Worm (Caenorhabditis elegans) whole organism, L2 larva: ENCODE data around the gene cmtr-2.

Source experiments
- C34F6.9 ChIP-seq: fragments of 150-350 bp; optimal IDR thresholded peaks from 2 replicates; lab custom pipeline; 2014; ENCODE audit warnings: missing biosample characterization, missing genetic modification characterization
- R02D3.7 ChIP-seq: fragments of 150-350 bp; optimal IDR thresholded peaks from 2 replicates; lab custom pipeline; 2014; ENCODE audit warnings: missing biosample characterization, missing genetic modification characterization
- Y55F3AM.14 ChIP-seq: fragments of 200-800 bp; sonication (Bioruptor generic); optimal IDR thresholded peaks from 2 replicates; lab custom pipeline; 2018; ENCODE audit warnings: mild to moderate bottlenecking, missing genetic modification characterization, missing compliant biosample characterization
- ZK546.5 ChIP-seq: sonication (generic microtip); optimal IDR thresholded peaks from 2 replicates; lab custom pipeline; 2017; ENCODE audit warnings: missing biosample characterization, missing genetic modification characterization
- alr-1 ChIP-seq: fragments of 150-350 bp; optimal IDR thresholded peaks from 2 replicates; lab custom pipeline; 2014; ENCODE audit warnings: missing biosample characterization, missing genetic modification characterization
- aly-2 ChIP-seq: fragments of 150-350 bp; optimal IDR thresholded peaks from 2 replicates; lab custom pipeline; 2014; ENCODE audit warnings: missing biosample characterization, missing genetic modification characterization
- ama-1 ChIP-seq: fragments of 150-350 bp; optimal IDR thresholded peaks from 2 replicates; lab custom pipeline; 2018; ENCODE audit warnings: inconsistent platforms
- blmp-1 ChIP-seq: sonication (generic microtip); optimal IDR thresholded peaks from 2 replicates; lab custom pipeline; 2017; ENCODE audit warnings: missing genetic modification characterization, mild to moderate bottlenecking, missing compliant biosample characterization, antibody characterized with exemption, moderate library complexity; ENCODE audit not compliant: insufficient read depth
- ceh-16 ChIP-seq: fragments of 150-350 bp; optimal IDR thresholded peaks from 2 replicates; lab custom pipeline; 2014; ENCODE audit warnings: missing biosample characterization, missing genetic modification characterization
- ceh-82 ChIP-seq: fragments of 150-350 bp; optimal IDR thresholded peaks from 2 replicates; lab custom pipeline; 2014; ENCODE audit warnings: missing biosample characterization, missing genetic modification characterization
- crh-2 ChIP-seq: sonication (generic microtip); optimal IDR thresholded peaks from 2 replicates; lab custom pipeline; 2017; ENCODE audit warnings: missing biosample characterization, missing genetic modification characterization
- egl-27 ChIP-seq: sonication (generic microtip); optimal IDR thresholded peaks from 3 replicates; lab custom pipeline; 2017; ENCODE audit warnings: missing biosample characterization, missing genetic modification reagents, missing genetic modification characterization
- elt-1 ChIP-seq: fragments of 150-350 bp; optimal IDR thresholded peaks from 2 replicates; lab custom pipeline; 2014; ENCODE audit warnings: missing biosample characterization, missing genetic modification characterization
- fos-1 ChIP-seq: fragments of 150-350 bp; optimal IDR thresholded peaks from 2 replicates; lab custom pipeline; 2014; ENCODE audit warnings: missing biosample characterization, missing genetic modification characterization
- gmeb-1 ChIP-seq: fragments of 150-350 bp; optimal IDR thresholded peaks from 2 replicates; lab custom pipeline; 2014; ENCODE audit warnings: missing biosample characterization, missing genetic modification characterization
- lin-11 ChIP-seq: fragments of 150-350 bp; sonication (generic microtip); optimal IDR thresholded peaks from 2 replicates; lab custom pipeline; 2014; ENCODE audit warnings: missing biosample characterization, missing genetic modification characterization, inconsistent platforms, mixed read lengths
- lin-13 ChIP-seq: fragments of 150-350 bp; optimal IDR thresholded peaks from 2 replicates; lab custom pipeline; 2014; ENCODE audit warnings: missing biosample characterization, missing genetic modification reagents, missing genetic modification characterization
- lin-39 ChIP-seq: fragments of 150-350 bp; optimal IDR thresholded peaks from 2 replicates; lab custom pipeline; 2014; ENCODE audit warnings: missing biosample characterization, missing genetic modification reagents, missing genetic modification characterization
- lsy-2 ChIP-seq, 2 experiments: fragments of 150-350 bp in 1 of 2; sonication (generic microtip) in 1 of 2; optimal IDR thresholded peaks; 2 replicates each; lab custom pipeline; 2014 to 2017; ENCODE audit warnings: missing biosample characterization in 2 of 2, missing genetic modification characterization in 2 of 2
- mbf-1 ChIP-seq: sonication (generic microtip); optimal IDR thresholded peaks from 2 replicates; lab custom pipeline; 2017; ENCODE audit warnings: missing biosample characterization, missing genetic modification characterization
- mdl-1 ChIP-seq, 2 experiments: fragments of 150-350 bp in 1 of 2; sonication (generic microtip) in 1 of 2; optimal IDR thresholded peaks; 2 replicates each; lab custom pipeline; 2017; ENCODE audit warnings: missing biosample characterization in 2 of 2, missing genetic modification characterization in 2 of 2
- nhr-10 ChIP-seq: sonication (generic microtip); optimal IDR thresholded peaks from 2 replicates; lab custom pipeline; 2017; ENCODE audit warnings: missing biosample characterization, missing genetic modification characterization
- nhr-11 ChIP-seq: fragments of 150-350 bp; optimal IDR thresholded peaks from 2 replicates; lab custom pipeline; 2014; ENCODE audit warnings: missing biosample characterization, missing genetic modification characterization
- nhr-23 ChIP-seq: fragments of 150-350 bp; optimal IDR thresholded peaks from 2 replicates; lab custom pipeline; 2014; ENCODE audit warnings: missing biosample characterization, missing genetic modification reagents, missing genetic modification characterization
- nhr-237 ChIP-seq: fragments of 150-350 bp; optimal IDR thresholded peaks from 2 replicates; lab custom pipeline; 2014; ENCODE audit warnings: missing biosample characterization, missing genetic modification characterization
- nhr-25 ChIP-seq: fragments of 150-350 bp; sonication (generic microtip); optimal IDR thresholded peaks from 3 replicates; lab custom pipeline; 2014; ENCODE audit warnings: missing biosample characterization, missing genetic modification characterization
- nhr-6 ChIP-seq: fragments of 150-350 bp; optimal IDR thresholded peaks from 2 replicates; lab custom pipeline; 2014; ENCODE audit warnings: missing biosample characterization, missing genetic modification characterization
- nhr-77 ChIP-seq: fragments of 150-350 bp; optimal IDR thresholded peaks from 2 replicates; lab custom pipeline; 2014; ENCODE audit warnings: missing biosample characterization, missing genetic modification characterization
- peb-1 ChIP-seq: fragments of 150-350 bp; optimal IDR thresholded peaks from 2 replicates; lab custom pipeline; 2014; ENCODE audit warnings: missing biosample characterization, missing genetic modification characterization
- sem-4 ChIP-seq: fragments of 150-350 bp; optimal IDR thresholded peaks from 2 replicates; lab custom pipeline; 2014; ENCODE audit warnings: missing biosample characterization, missing genetic modification reagents, missing genetic modification characterization
- skn-1 ChIP-seq: sonication (generic microtip); optimal IDR thresholded peaks from 2 replicates; lab custom pipeline; 2017; ENCODE audit warnings: missing biosample characterization, missing genetic modification characterization
- sma-3 ChIP-seq: sonication (generic microtip); optimal IDR thresholded peaks from 2 replicates; lab custom pipeline; 2016; ENCODE audit warnings: missing genetic modification reagents, missing genetic modification characterization, missing compliant biosample characterization
- sma-9 ChIP-seq, 2 experiments: fragments of 150-350 bp in 1 of 2; sonication (generic microtip) in 1 of 2; optimal IDR thresholded peaks; 2 replicates each; lab custom pipeline; 2014 to 2016; ENCODE audit warnings: missing genetic modification characterization in 2 of 2, mild to moderate bottlenecking in 1 of 2, missing biosample characterization in 1 of 2, missing compliant biosample characterization in 1 of 2, missing genetic modification reagents in 1 of 2, moderate library complexity in 1 of 2
- snpc-4 ChIP-seq: fragments of 150-350 bp; optimal IDR thresholded peaks from 2 replicates; lab custom pipeline; 2014; ENCODE audit warnings: missing biosample characterization, missing genetic modification characterization
- unc-39 ChIP-seq: fragments of 150-350 bp; optimal IDR thresholded peaks from 2 replicates; lab custom pipeline; 2014; ENCODE audit warnings: missing biosample characterization, missing genetic modification characterization
- unc-55 ChIP-seq: fragments of 150-350 bp; sonication (generic microtip); optimal IDR thresholded peaks from 3 replicates; lab custom pipeline; 2014; ENCODE audit warnings: missing biosample characterization, missing genetic modification reagents, missing genetic modification characterization
- unc-62 ChIP-seq: fragments of 150-350 bp; optimal IDR thresholded peaks from 2 replicates; lab custom pipeline; 2014; ENCODE audit warnings: missing biosample characterization, missing genetic modification reagents, missing genetic modification characterization
- ztf-1 ChIP-seq: fragments of 200-800 bp; sonication (Bioruptor generic); conservative IDR thresholded peaks from 2 replicates; pipeline ENCODE4 v1.3.6; 2022; ENCODE audit warnings: missing genetic modification characterization, missing compliant biosample characterization
- ztf-11 ChIP-seq: sonication (generic microtip); optimal IDR thresholded peaks from 2 replicates; lab custom pipeline; 2017; ENCODE audit warnings: missing biosample characterization, missing genetic modification characterization

cmtr-2 gene

ce11 chrIII:6578505-6578904 is 36.7 kb upstream of the cmtr-2 start, which contains the start of gene F27B3.6:
Gene F27B3.6, minus strand, starts transcription at chrIII:6578605.
- TF ChIP-seq R02D3.7 (tag; lab: Kevin White, UChicago) (no peak), ceh-82 (tag; lab: Kevin White, UChicago) (no peak), unc-55 (GFP tag; lab: Kevin White, UChicago) (no peak), ztf-1 (GFP tag; lab: Robert Waterston, UW) (no peak), nhr-10 (tag; lab: Kevin White, UChicago) (no peak), C34F6.9 (tag; lab: Kevin White, UChicago) (no peak), unc-62 (GFP tag; lab: Kevin White, UChicago) (no peak), sem-4 (tag; lab: Kevin White, UChicago) (no peak), unc-39 (tag; lab: Kevin White, UChicago) (no peak), ZK546.5 (tag; lab: Kevin White, UChicago) (no peak)
- TF ChIP-seq, all 48 proteins: peak for 0

ce11 chrIII:6579398-6579797 is 35.8 kb upstream of the cmtr-2 start, which contains the start of gene F27B3.8:
Gene F27B3.8, plus strand, starts transcription at chrIII:6579698.
- TF ChIP-seq snpc-4 (tag; lab: Kevin White, UChicago) = no peak
- no peak for TF ChIP-seq nhr-11 (tag; lab: Kevin White, UChicago)
- TF ChIP-seq lin-39 (tag; lab: Kevin White, UChicago) = no peak
- TF ChIP-seq nhr-237 (tag; lab: Kevin White, UChicago) = no peak
- TF ChIP-seq blmp-1 = no peak
- no peak for TF ChIP-seq skn-1 (tag; lab: Kevin White, UChicago)
- TF ChIP-seq unc-39 (tag; lab: Kevin White, UChicago) = no peak
- TF ChIP-seq gmeb-1 (tag; lab: Kevin White, UChicago) = no peak
- no peak for TF ChIP-seq fos-1 (tag; lab: Kevin White, UChicago)
- TF ChIP-seq Y55F3AM.14 (GFP tag; lab: Kevin White, UChicago) = no peak
- TF ChIP-seq nhr-6 (tag; lab: Kevin White, UChicago) = no peak
- no peak for TF ChIP-seq C34F6.9 (tag; lab: Kevin White, UChicago)
- TF ChIP-seq unc-55 (GFP tag; lab: Kevin White, UChicago) = no peak
- no peak for TF ChIP-seq sem-4 (tag; lab: Kevin White, UChicago)
- TF ChIP-seq nhr-25 (tag; lab: Kevin White, UChicago) = no peak
- no peak for TF ChIP-seq mdl-1 (tag; optimal IDR thresholded peaks at IDR 0.05; lab: Kevin White, UChicago)
- TF ChIP-seq ama-1 = no peak
- TF ChIP-seq unc-62 (GFP tag; lab: Kevin White, UChicago) = no peak
- no peak for TF ChIP-seq lin-11 (tag; lab: Kevin White, UChicago)

ce11 chrIII:6581585-6581984 is 33.6 kb upstream of the cmtr-2 start, which contains the start of gene acr-21:
Gene acr-21, plus strand, starts transcription at chrIII:6581885.
- no peak for TF ChIP-seq nhr-237 (tag; lab: Kevin White, UChicago)
- no peak for TF ChIP-seq elt-1 (tag; lab: Kevin White, UChicago)
- TF ChIP-seq sma-3 (GFP tag; lab: Kevin White, UChicago) = no peak
- no peak for TF ChIP-seq nhr-23 (tag; lab: Kevin White, UChicago)
- no peak for TF ChIP-seq unc-55 (GFP tag; lab: Kevin White, UChicago)
- TF ChIP-seq R02D3.7 (tag; lab: Kevin White, UChicago) = no peak
- TF ChIP-seq sma-9 (GFP tag; optimal IDR thresholded peaks at IDR 0.05; lab: Kevin White, UChicago) = no peak
- TF ChIP-seq sma-9 (tag; optimal IDR thresholded peaks at IDR 0.05; lab: Kevin White, UChicago) = no peak
- TF ChIP-seq ceh-16 (tag; lab: Kevin White, UChicago) = no peak
- TF ChIP-seq ztf-1 (GFP tag; lab: Robert Waterston, UW) = no peak
- TF ChIP-seq mbf-1 (tag; lab: Kevin White, UChicago) = no peak
- TF ChIP-seq crh-2 (tag; lab: Kevin White, UChicago) = no peak
- TF ChIP-seq snpc-4 (tag; lab: Kevin White, UChicago) = no peak
- TF ChIP-seq egl-27 (tag; lab: Kevin White, UChicago) = no peak
- no peak for TF ChIP-seq ztf-11 (tag; lab: Kevin White, UChicago)
- no peak for TF ChIP-seq nhr-25 (tag; lab: Kevin White, UChicago)
- TF ChIP-seq sem-4 (tag; lab: Kevin White, UChicago) = no peak

ce11 chrIII:6587564-6587963 is 27.6 kb upstream of the cmtr-2 start, which contains the start of gene ddo-3:
Gene ddo-3, plus strand, starts transcription at chrIII:6587864.
- TF ChIP-seq mbf-1 (tag; lab: Kevin White, UChicago) (no peak), lsy-2 (tag; optimal IDR thresholded peaks at IDR 0.05; lab: Kevin White, UChicago) (no peak), lin-13 (GFP tag; lab: Kevin White, UChicago) (no peak), nhr-77 (tag; lab: Kevin White, UChicago) (no peak), peb-1 (no peak), egl-27 (tag; lab: Kevin White, UChicago) (no peak), crh-2 (tag; lab: Kevin White, UChicago) (no peak), ama-1 (no peak), nhr-6 (tag; lab: Kevin White, UChicago) (no peak), alr-1 (tag; lab: Kevin White, UChicago) (no peak), nhr-25 (tag; lab: Kevin White, UChicago) (no peak), aly-2 (tag; lab: Kevin White, UChicago) (no peak), nhr-23 (tag; lab: Kevin White, UChicago) (no peak), ZK546.5 (tag; lab: Kevin White, UChicago) (no peak), blmp-1 (no peak), elt-1 (tag; lab: Kevin White, UChicago) (no peak), lin-11 (tag; lab: Kevin White, UChicago) (no peak), nhr-10 (tag; lab: Kevin White, UChicago) (no peak)
- TF ChIP-seq, all 48 proteins: peak for 0
